Fruit fly (Drosophila melanogaster) whole organism, embryonic: ENCODE measurements around the gene Taf8.

Source experiments
- B-H1 ChIP-seq: fragments of 200-800 bp; sonication (Bioruptor generic); IDR thresholded peaks from 3 replicates; pipeline ENCODE4 v1.3.6; 2022; ENCODE audit warnings: missing biosample characterization, missing genetic modification characterization
- CG11093 ChIP-seq: fragments of 200-800 bp; sonication (Bioruptor generic); IDR thresholded peaks from 3 replicates; pipeline ENCODE4 v1.3.6; 2022; ENCODE audit warnings: missing biosample characterization, missing genetic modification characterization
- CG12219 ChIP-seq: fragments of 200-800 bp; sonication (Bioruptor generic); optimal IDR thresholded peaks from 3 replicates; lab custom pipeline; 2018; ENCODE audit warnings: missing biosample characterization, mild to moderate bottlenecking, missing genetic modification characterization
- CG12299 ChIP-seq: fragments of 200-800 bp; sonication (Bioruptor generic); optimal IDR thresholded peaks from 2 replicates; lab custom pipeline; 2018; ENCODE audit warnings: missing biosample characterization, mild to moderate bottlenecking, missing genetic modification characterization
- CG12659 ChIP-seq: fragments of 200-800 bp; sonication (Bioruptor generic); optimal IDR thresholded peaks from 3 replicates; lab custom pipeline; 2017; ENCODE audit warnings: mild to moderate bottlenecking, missing biosample characterization, missing genetic modification reagents, missing genetic modification characterization
- CG12942 ChIP-seq: fragments of 200-800 bp; sonication (Bioruptor generic); optimal IDR thresholded peaks from 3 replicates; lab custom pipeline; 2016; ENCODE audit warnings: missing biosample characterization, missing genetic modification characterization
- CG13775 ChIP-seq: fragments of 200-800 bp; sonication (Bioruptor generic); optimal IDR thresholded peaks from 3 replicates; lab custom pipeline; 2017; ENCODE audit warnings: missing biosample characterization, mild to moderate bottlenecking, missing genetic modification characterization
- CG14014 ChIP-seq: fragments of 200-800 bp; sonication (Bioruptor generic); IDR thresholded peaks from 2 replicates; pipeline ENCODE4 v1.3.6; 2022; ENCODE audit warnings: missing biosample characterization, missing genetic modification characterization
- CG15073 ChIP-seq: fragments of 200-800 bp; sonication (Bioruptor generic); optimal IDR thresholded peaks from 2 replicates; lab custom pipeline; 2016; ENCODE audit warnings: missing biosample characterization, missing genetic modification characterization
- CG16813 ChIP-seq: fragments of 200-800 bp; sonication (Bioruptor generic); IDR thresholded peaks from 3 replicates; pipeline ENCODE4 v1.3.6; 2022; ENCODE audit warnings: missing biosample characterization, missing genetic modification characterization; ENCODE audit not compliant: partially characterized antibody
- CG17359 ChIP-seq: fragments of 200-800 bp; sonication (Bioruptor generic); optimal IDR thresholded peaks from 3 replicates; lab custom pipeline; 2018; ENCODE audit warnings: missing biosample characterization, mild to moderate bottlenecking, missing genetic modification characterization, moderate library complexity
- CG18476 ChIP-seq: fragments of 200-800 bp; sonication (Bioruptor generic); optimal IDR thresholded peaks from 2 replicates; lab custom pipeline; 2016; ENCODE audit warnings: missing biosample characterization, mild to moderate bottlenecking, missing genetic modification characterization
- CG3847 ChIP-seq: fragments of 200-800 bp; sonication (Bioruptor generic); IDR thresholded peaks from 2 replicates; pipeline ENCODE4 v1.3.6; 2022; ENCODE audit warnings: missing biosample characterization, missing genetic modification characterization
- CG4854 ChIP-seq: fragments of 200-800 bp; sonication (Bioruptor generic); optimal IDR thresholded peaks from 2 replicates; lab custom pipeline; 2016; ENCODE audit warnings: missing biosample characterization, missing genetic modification characterization, inconsistent platforms
- CG5180 ChIP-seq: fragments of 200-800 bp; sonication (Bioruptor generic); optimal IDR thresholded peaks from 3 replicates; lab custom pipeline; 2017; ENCODE audit warnings: missing biosample characterization, missing genetic modification characterization, mild to moderate bottlenecking, moderate library complexity, missing genetic modification reagents
- CG6272 ChIP-seq: fragments of 200-800 bp; sonication (Bioruptor generic); IDR thresholded peaks from 2 replicates; pipeline ENCODE4 v1.3.6; 2022; ENCODE audit warnings: missing biosample characterization, missing genetic modification characterization
- CG7271 ChIP-seq: fragments of 200-800 bp; sonication (Bioruptor generic); optimal IDR thresholded peaks from 2 replicates; lab custom pipeline; 2018; ENCODE audit warnings: missing biosample characterization, mild to moderate bottlenecking, missing genetic modification characterization, moderate library complexity
- CG7372 ChIP-seq: fragments of 200-800 bp; sonication (Bioruptor generic); IDR thresholded peaks from 2 replicates; pipeline ENCODE4 v1.3.6; 2022; ENCODE audit warnings: missing biosample characterization, missing genetic modification characterization
- CG7928 ChIP-seq: fragments of 200-800 bp; sonication (Bioruptor generic); optimal IDR thresholded peaks from 2 replicates; lab custom pipeline; 2017; ENCODE audit warnings: missing biosample characterization, mild to moderate bottlenecking, missing genetic modification characterization
- CG8281 ChIP-seq: fragments of 200-800 bp; sonication (Bioruptor generic); optimal IDR thresholded peaks from 2 replicates; lab custom pipeline; 2018; ENCODE audit warnings: missing biosample characterization, mild to moderate bottlenecking, missing genetic modification characterization, moderate library complexity
- CG9727 ChIP-seq: fragments of 200-800 bp; sonication (Bioruptor generic); optimal IDR thresholded peaks from 3 replicates; lab custom pipeline; 2017; ENCODE audit warnings: missing biosample characterization, mild to moderate bottlenecking, missing genetic modification characterization
- Dbx ChIP-seq: fragments of 200-800 bp; sonication (Bioruptor generic); IDR thresholded peaks from 3 replicates; pipeline ENCODE4 v1.3.6; 2022; ENCODE audit warnings: missing biosample characterization, missing genetic modification characterization
- Dll ChIP-seq: fragments of 200-800 bp; sonication (Bioruptor generic); IDR thresholded peaks from 4 replicates; pipeline ENCODE4 v1.3.6; 2022; ENCODE audit warnings: missing biosample characterization, missing genetic modification characterization; ENCODE audit not compliant: partially characterized antibody
- Fer2 ChIP-seq: fragments of 200-800 bp; sonication (Bioruptor generic); optimal IDR thresholded peaks from 2 replicates; lab custom pipeline; 2018; ENCODE audit warnings: missing biosample characterization, mild to moderate bottlenecking, missing genetic modification characterization, moderate library complexity
- HHEX ChIP-seq: fragments of 200-800 bp; sonication (Bioruptor generic); optimal IDR thresholded peaks from 3 replicates; lab custom pipeline; 2017; ENCODE audit warnings: missing biosample characterization, mild to moderate bottlenecking, missing genetic modification characterization, missing genetic modification reagents
- HLH4C ChIP-seq: fragments of 200-800 bp; sonication (Bioruptor generic); IDR thresholded peaks from 3 replicates; pipeline ENCODE4 v1.3.6; 2022; ENCODE audit warnings: missing biosample characterization, missing genetic modification characterization; ENCODE audit not compliant: partially characterized antibody
- Hmr ChIP-seq: fragments of 200-800 bp; sonication (Bioruptor generic); optimal IDR thresholded peaks from 3 replicates; lab custom pipeline; 2017; ENCODE audit warnings: mild to moderate bottlenecking, missing biosample characterization, missing genetic modification reagents, missing genetic modification characterization
- Hmx ChIP-seq: fragments of 200-800 bp; sonication (Bioruptor generic); optimal IDR thresholded peaks from 2 replicates; lab custom pipeline; 2016; ENCODE audit warnings: missing biosample characterization, missing genetic modification characterization
- Lpt ChIP-seq: fragments of >200 bp; optimal IDR thresholded peaks from 2 replicates; lab custom pipeline; 2018; ENCODE audit warnings: missing biosample characterization, missing genetic modification characterization
- Med ChIP-seq: fragments of 200-800 bp; sonication (Bioruptor generic); peaks from one replicate; lab custom pipeline; 2016; ENCODE audit warnings: missing biosample characterization, missing genetic modification characterization, mild to moderate bottlenecking, inconsistent platforms, moderate library complexity
- NC2α ChIP-seq: fragments of 200-800 bp; sonication (Bioruptor generic); optimal IDR thresholded peaks from 2 replicates; lab custom pipeline; 2016; ENCODE audit warnings: missing biosample characterization, missing genetic modification characterization
- Rx ChIP-seq: fragments of 200-800 bp; sonication (Bioruptor generic); IDR thresholded peaks from 2 replicates; pipeline ENCODE4 v1.3.6; 2022; ENCODE audit warnings: missing biosample characterization, missing genetic modification characterization
- YL-1 ChIP-seq: fragments of 200-800 bp; sonication (Bioruptor generic); optimal IDR thresholded peaks from 3 replicates; lab custom pipeline; 2017; ENCODE audit warnings: missing biosample characterization, mild to moderate bottlenecking, missing genetic modification characterization
- ara ChIP-seq: fragments of 200-800 bp; sonication (Bioruptor generic); IDR thresholded peaks from 2 replicates; pipeline ENCODE4 v1.3.6; 2022; ENCODE audit warnings: missing biosample characterization, missing genetic modification characterization
- bsh ChIP-seq, 2 experiments: fragments of 200-800 bp; sonication (Bioruptor generic); optimal IDR thresholded peaks; 2 replicates each; lab custom pipeline; 2017 to 2018; ENCODE audit warnings: mild to moderate bottlenecking in 2 of 2, missing biosample characterization in 2 of 2, missing genetic modification characterization in 2 of 2, moderate library complexity in 1 of 2
- crp ChIP-seq, 2 experiments: fragments of 200-800 bp; sonication (Bioruptor generic); optimal IDR thresholded peaks; 2 replicates in 1 of 2; 3 replicates in 1 of 2; lab custom pipeline; 2017; ENCODE audit warnings: missing biosample characterization in 2 of 2, missing genetic modification characterization in 2 of 2, mild to moderate bottlenecking in 1 of 2, moderate library complexity in 1 of 2
- dimm ChIP-seq: fragments of 200-800 bp; sonication (Bioruptor generic); IDR thresholded peaks from 2 replicates; pipeline ENCODE4 v1.3.6; 2022; ENCODE audit warnings: missing biosample characterization, missing genetic modification characterization
- dpn ChIP-seq, 2 experiments: fragments of 200-800 bp; sonication (Bioruptor generic); optimal IDR thresholded peaks; 3 replicates each; lab custom pipeline; 2016; ENCODE audit warnings: missing biosample characterization in 2 of 2, missing genetic modification characterization in 2 of 2
- eve ChIP-seq, 2 experiments: fragments of >200 bp; optimal IDR thresholded peaks; 2 replicates each; lab custom pipeline; 2017; ENCODE audit warnings: missing biosample characterization in 2 of 2, missing genetic modification characterization in 2 of 2
- ftz-f1 ChIP-seq: fragments of 200-800 bp; sonication (Bioruptor generic); optimal IDR thresholded peaks from 2 replicates; lab custom pipeline; 2016; ENCODE audit warnings: missing biosample characterization, missing genetic modification characterization
- gcm2 ChIP-seq: fragments of 200-800 bp; sonication (Bioruptor generic); optimal IDR thresholded peaks from 2 replicates; lab custom pipeline; 2016; ENCODE audit warnings: missing biosample characterization, missing genetic modification characterization
- grau ChIP-seq: fragments of 200-800 bp; optimal IDR thresholded peaks from 3 replicates; lab custom pipeline; 2019; ENCODE audit warnings: missing biosample characterization, mild to moderate bottlenecking, missing genetic modification characterization, moderate library complexity
- insv ChIP-seq, 2 experiments: fragments of 200-800 bp; sonication (Bioruptor generic); optimal IDR thresholded peaks; 3 replicates each; lab custom pipeline; 2016 to 2018; ENCODE audit warnings: missing biosample characterization in 2 of 2, missing genetic modification characterization in 2 of 2
- kay ChIP-seq: fragments of 200-800 bp; sonication (Bioruptor generic); optimal IDR thresholded peaks from 2 replicates; lab custom pipeline; 2016; ENCODE audit warnings: missing biosample characterization, missing genetic modification characterization
- kni ChIP-seq: fragments of 200-800 bp; sonication (Bioruptor generic); optimal IDR thresholded peaks from 3 replicates; lab custom pipeline; 2017; ENCODE audit warnings: mild to moderate bottlenecking, missing biosample characterization, missing genetic modification reagents, missing genetic modification characterization
- mirr ChIP-seq: fragments of 200-800 bp; sonication (Bioruptor generic); optimal IDR thresholded peaks from 3 replicates; lab custom pipeline; 2018; ENCODE audit warnings: missing biosample characterization, mild to moderate bottlenecking, missing genetic modification characterization
- odd ChIP-seq: fragments of 200-800 bp; sonication (Bioruptor generic); optimal IDR thresholded peaks from 2 replicates; lab custom pipeline; 2017; ENCODE audit warnings: missing biosample characterization, mild to moderate bottlenecking, missing genetic modification characterization
- schlank ChIP-seq: fragments of 200-800 bp; sonication (Bioruptor generic); optimal IDR thresholded peaks from 2 replicates; lab custom pipeline; 2018; ENCODE audit warnings: missing biosample characterization, mild to moderate bottlenecking, missing genetic modification characterization
- tgo ChIP-seq: fragments of 200-800 bp; sonication (Bioruptor generic); IDR thresholded peaks from 3 replicates; pipeline ENCODE4 v1.3.6; 2022; ENCODE audit warnings: missing biosample characterization, missing genetic modification characterization
- tup ChIP-seq: fragments of 200-800 bp; sonication (Bioruptor generic); optimal IDR thresholded peaks from 2 replicates; lab custom pipeline; 2016; ENCODE audit warnings: missing biosample characterization, mild to moderate bottlenecking, missing genetic modification characterization, moderate library complexity
- zf30C ChIP-seq: fragments of 200-800 bp; sonication (Bioruptor generic); optimal IDR thresholded peaks from 3 replicates; lab custom pipeline; 2018; ENCODE audit warnings: missing biosample characterization, mild to moderate bottlenecking, missing genetic modification characterization

Gene Taf8

dm6 chrX:18082674-18083073 lies 19.1 kb upstream of the Taf8 start (continued):
- TF ChIP-seq CG12219 (peak; percentile 24), odd (GFP tag; lab: Kevin White, UChicago) (peak; percentile 46), B-H1 (GFP tag; lab: Robert Waterston, UW) (no peak), CG5180 (GFP tag; lab: Kevin White, UChicago) (peak; percentile 8), CG7928 (GFP tag; lab: Kevin White, UChicago) (no peak), tgo (GFP tag; lab: Robert Waterston, UW) (no peak), tup (GFP tag; lab: Kevin White, UChicago) (no peak), crp (GFP tag; optimal IDR thresholded peaks at IDR 0.05; lab: Kevin White, UChicago) (no peak), CG4854 (no peak), CG9727 (GFP tag; lab: Kevin White, UChicago) (no peak), ara (GFP tag; lab: Robert Waterston, UW) (no peak), CG17359 (tag; lab: Kevin White, UChicago) (no peak), CG12659 (peak; percentile 30), Hmr (GFP tag; lab: Kevin White, UChicago) (peak; percentile 67), CG14014 (GFP tag; lab: Robert Waterston, UW) (peak; percentile 50; the same call in 1 of the 2 replicates), HLH4C (GFP tag; lab: Robert Waterston, UW) (no peak), CG3847 (GFP tag; lab: Robert Waterston, UW) (no peak), eve (GFP tag; optimal IDR thresholded peaks at IDR 0.05; lab: Kevin White, UChicago) (no peak), CG7271 (tag; lab: Kevin White, UChicago) (no peak), grau (no peak), insv (GFP tag; optimal IDR thresholded peaks at IDR 0.05; lab: Kevin White, UChicago) (no peak), bsh (GFP tag; optimal IDR thresholded peaks at IDR 0.05; lab: Kevin White, UChicago) (no peak), gcm2 (no peak), Med (GFP tag; lab: Kevin White, UChicago) (peak; percentile 53), CG11093 (GFP tag; lab: Robert Waterston, UW) (no peak), Lpt (GFP tag; lab: Kevin White, UChicago) (no peak), zf30C (GFP tag; lab: Kevin White, UChicago) (no peak), HHEX (GFP tag; lab: Kevin White, UChicago) (peak; percentile 56), CG12942 (GFP tag; lab: Kevin White, UChicago) (no peak), dpn (GFP tag; optimal IDR thresholded peaks at IDR 0.05; lab: Kevin White, UChicago) (no peak), CG15073 (GFP tag; lab: Kevin White, UChicago) (no peak), dimm (GFP tag; lab: Robert Waterston, UW) (no peak), YL-1 (peak; percentile 1), kay (no peak), CG6272 (GFP tag; lab: Robert Waterston, UW) (no peak), schlank (peak; percentile 28), kni (GFP tag; lab: Kevin White, UChicago) (no peak), CG18476 (GFP tag; lab: Kevin White, UChicago) (no peak), CG13775 (no peak), CG16813 (GFP tag; lab: Robert Waterston, UW) (no peak), ftz-f1 (GFP tag; lab: Kevin White, UChicago) (no peak), NC2α (GFP tag; lab: Kevin White, UChicago) (no peak), Hmx (GFP tag; lab: Kevin White, UChicago) (no peak), Dll (GFP tag; lab: Robert Waterston, UW) (no peak), CG12299 (tag; lab: Kevin White, UChicago) (peak; percentile 67), CG8281 (tag; lab: Kevin White, UChicago) (peak; percentile 21), mirr (peak; percentile 84), Rx (GFP tag; lab: Robert Waterston, UW) (no peak), Fer2 (tag; lab: Kevin White, UChicago) (no peak), CG7372 (no peak), Dbx (0 out of 3 replicates have a peak, but pooled peaks have one; percentile 43)
